Worm (Caenorhabditis elegans) whole organism, mixed stage, embryonic: ENCODE measurements around the gene C15H11.10.

Experiments used
- M03D4.4 ChIP-seq: sonication (generic microtip); optimal IDR thresholded peaks from 2 replicates; lab custom pipeline; 2017; ENCODE audit warnings: mild to moderate bottlenecking, missing genetic modification characterization, missing compliant biosample characterization
- bed-3 ChIP-seq: fragments of 200-800 bp; sonication (Bioruptor generic); optimal IDR thresholded peaks from 3 replicates; lab custom pipeline; 2018; ENCODE audit warnings: mild to moderate bottlenecking, missing genetic modification characterization, moderate library complexity, missing compliant biosample characterization
- blmp-1 ChIP-seq: fragments of 150-350 bp; optimal IDR thresholded peaks from 2 replicates; lab custom pipeline; 2014; ENCODE audit warnings: missing biosample characterization, missing genetic modification characterization
- ceh-39 ChIP-seq: fragments of 150-350 bp; optimal IDR thresholded peaks from 2 replicates; lab custom pipeline; 2014; ENCODE audit warnings: missing biosample characterization, missing genetic modification characterization
- ceh-43 ChIP-seq: fragments of 200-800 bp; sonication (Bioruptor generic); optimal IDR thresholded peaks from 2 replicates; lab custom pipeline; 2018; ENCODE audit warnings: mild to moderate bottlenecking, missing genetic modification characterization, moderate library complexity, missing compliant biosample characterization
- ceh-83 ChIP-seq: fragments of 200-800 bp; sonication (Bioruptor generic); optimal IDR thresholded peaks from 2 replicates; lab custom pipeline; 2018; ENCODE audit warnings: mild to moderate bottlenecking, missing genetic modification characterization, missing compliant biosample characterization
- ces-1 ChIP-seq: fragments of 150-350 bp; optimal IDR thresholded peaks from 2 replicates; lab custom pipeline; 2014; ENCODE audit warnings: missing biosample characterization, missing genetic modification reagents, missing genetic modification characterization
- cnd-1 ChIP-seq: fragments of 200-800 bp; sonication (Bioruptor generic); optimal IDR thresholded peaks from 2 replicates; lab custom pipeline; 2018; ENCODE audit warnings: mild to moderate bottlenecking, missing genetic modification characterization, missing compliant biosample characterization
- drap-1 ChIP-seq: fragments of 200-800 bp; sonication (Bioruptor generic); optimal IDR thresholded peaks from 3 replicates; lab custom pipeline; 2018; ENCODE audit warnings: mild to moderate bottlenecking, missing genetic modification characterization, missing compliant biosample characterization
- elt-1 ChIP-seq: sonication (generic microtip); optimal IDR thresholded peaks from 2 replicates; lab custom pipeline; 2017; ENCODE audit warnings: missing genetic modification characterization, mild to moderate bottlenecking, missing compliant biosample characterization, antibody characterized with exemption, moderate library complexity, borderline replicate concordance; ENCODE audit not compliant: insufficient read depth
- elt-3 ChIP-seq: fragments of 150-350 bp; optimal IDR thresholded peaks from 2 replicates; lab custom pipeline; 2014; ENCODE audit warnings: missing biosample characterization, missing genetic modification characterization
- flh-1 ChIP-seq: fragments of 200-800 bp; sonication (Bioruptor generic); optimal IDR thresholded peaks from 2 replicates; lab custom pipeline; 2018; ENCODE audit warnings: mild to moderate bottlenecking, missing genetic modification characterization, moderate library complexity, missing compliant biosample characterization
- ham-2 ChIP-seq: fragments of 200-800 bp; sonication (Bioruptor generic); optimal IDR thresholded peaks from 2 replicates; lab custom pipeline; 2018; ENCODE audit warnings: mild to moderate bottlenecking, missing genetic modification characterization, missing compliant biosample characterization
- hlh-1 ChIP-seq: fragments of 150-350 bp; optimal IDR thresholded peaks from 2 replicates; lab custom pipeline; 2014; ENCODE audit warnings: missing biosample characterization, missing genetic modification reagents, missing genetic modification characterization
- lin-13 ChIP-seq: fragments of 150-350 bp; optimal IDR thresholded peaks from 2 replicates; lab custom pipeline; 2014; ENCODE audit warnings: missing biosample characterization, missing genetic modification characterization
- lin-32 ChIP-seq: fragments of 200-800 bp; sonication (Bioruptor generic); optimal IDR thresholded peaks from 2 replicates; lab custom pipeline; 2018; ENCODE audit warnings: mild to moderate bottlenecking, missing genetic modification characterization, missing compliant biosample characterization
- lsy-2 ChIP-seq: fragments of 150-350 bp; optimal IDR thresholded peaks from 2 replicates; lab custom pipeline; 2014; ENCODE audit warnings: missing biosample characterization, missing genetic modification characterization
- mab-5 ChIP-seq: fragments of 150-350 bp; optimal IDR thresholded peaks from 2 replicates; lab custom pipeline; 2014; ENCODE audit warnings: missing biosample characterization, missing genetic modification characterization
- mep-1 ChIP-seq: fragments of 150-350 bp; optimal IDR thresholded peaks from 2 replicates; lab custom pipeline; 2017; ENCODE audit warnings: missing biosample characterization, missing genetic modification reagents, missing genetic modification characterization, inconsistent platforms
- mls-2 ChIP-seq: sonication (generic microtip); optimal IDR thresholded peaks from 2 replicates; lab custom pipeline; 2016; ENCODE audit warnings: mild to moderate bottlenecking, missing genetic modification characterization, moderate library complexity, missing compliant biosample characterization
- nhr-12 ChIP-seq: fragments of 150-350 bp; optimal IDR thresholded peaks from 2 replicates; lab custom pipeline; 2014; ENCODE audit warnings: missing biosample characterization, missing genetic modification characterization
- nhr-2 ChIP-seq: fragments of 150-350 bp; optimal IDR thresholded peaks from 2 replicates; lab custom pipeline; 2014; ENCODE audit warnings: missing biosample characterization, missing genetic modification characterization
- nhr-237 ChIP-seq: fragments of 150-350 bp; optimal IDR thresholded peaks from 2 replicates; lab custom pipeline; 2014; ENCODE audit warnings: missing biosample characterization, missing genetic modification characterization
- nhr-28 ChIP-seq: fragments of 150-350 bp; optimal IDR thresholded peaks from 2 replicates; lab custom pipeline; 2014; ENCODE audit warnings: missing biosample characterization, missing genetic modification characterization
- nhr-76 ChIP-seq: sonication (generic microtip); optimal IDR thresholded peaks from 2 replicates; lab custom pipeline; 2017; ENCODE audit warnings: missing biosample characterization, missing genetic modification characterization
- pha-4 ChIP-seq: fragments of 150-350 bp; optimal IDR thresholded peaks from 2 replicates; lab custom pipeline; 2018; ENCODE audit warnings: missing biosample characterization, missing genetic modification reagents, missing genetic modification characterization
- sem-2 ChIP-seq: fragments of 200-800 bp; sonication (Bioruptor generic); optimal IDR thresholded peaks from 2 replicates; lab custom pipeline; 2018; ENCODE audit warnings: mild to moderate bottlenecking, missing genetic modification characterization, missing compliant biosample characterization
- snpc-4 ChIP-seq: fragments of 150-350 bp; optimal IDR thresholded peaks from 2 replicates; lab custom pipeline; 2014; ENCODE audit warnings: missing biosample characterization, missing genetic modification characterization
- sptf-1 ChIP-seq: sonication (generic microtip); optimal IDR thresholded peaks from 2 replicates; lab custom pipeline; 2017; ENCODE audit warnings: mild to moderate bottlenecking, missing genetic modification characterization, moderate library complexity, missing compliant biosample characterization
- tbx-8 ChIP-seq: fragments of 200-800 bp; sonication (Bioruptor generic); optimal IDR thresholded peaks from 2 replicates; lab custom pipeline; 2018; ENCODE audit warnings: mild to moderate bottlenecking, missing genetic modification characterization, moderate library complexity, missing compliant biosample characterization
- unc-120 ChIP-seq: sonication (generic microtip); optimal IDR thresholded peaks from 2 replicates; lab custom pipeline; 2017; ENCODE audit warnings: missing genetic modification characterization, missing compliant biosample characterization; ENCODE audit not compliant: poor library complexity, severe bottlenecking
- unc-39 ChIP-seq: fragments of 150-350 bp; optimal IDR thresholded peaks from 2 replicates; lab custom pipeline; 2014; ENCODE audit warnings: missing biosample characterization, missing genetic modification characterization
- unc-62 ChIP-seq: fragments of 150-350 bp; optimal IDR thresholded peaks from 2 replicates; lab custom pipeline; 2014; ENCODE audit warnings: missing biosample characterization, missing genetic modification reagents, missing genetic modification characterization
- zip-8 ChIP-seq: fragments of 150-350 bp; optimal IDR thresholded peaks from 2 replicates; lab custom pipeline; 2014; ENCODE audit warnings: missing biosample characterization, missing genetic modification characterization
- ztf-11 ChIP-seq: fragments of 150-350 bp; optimal IDR thresholded peaks from 2 replicates; lab custom pipeline; 2014; ENCODE audit warnings: missing biosample characterization, missing genetic modification characterization

Gene C15H11.10

ce11 chrV:14391830-14392229 is at the start of gene C15H11.10:
Gene C15H11.10 (plus strand): TSS chrV:14392130.
- no peak for TF ChIP-seq snpc-4 (tag; lab: Kevin White, UChicago)
- TF ChIP-seq, all 35 proteins: peak for 0

ce11 chrV:14347234-14347826 is 44.6 kb upstream of the C15H11.10 start, which contains the start of gene cept-2:
Gene cept-2 (plus strand): TSS chrV:14347766.
- TF ChIP-seq sem-2 (no peak), pha-4 (tag; lab: Kevin White, UChicago) (peak; percentile 58), snpc-4 (tag; lab: Kevin White, UChicago) (no peak), hlh-1 (peak; percentile 40), lin-13 (tag; lab: Kevin White, UChicago) (peak; percentile 70), elt-3 (tag; lab: Kevin White, UChicago) (no peak), mep-1 (tag; lab: Kevin White, UChicago) (peak; percentile 97), ceh-83 (GFP tag; lab: Kevin White, UChicago) (no peak), blmp-1 (tag; lab: Kevin White, UChicago) (no peak), ceh-39 (peak; percentile 12), unc-39 (tag; lab: Kevin White, UChicago) (no peak), M03D4.4 (tag; lab: Kevin White, UChicago) (no peak), nhr-76 (no peak), lsy-2 (tag; lab: Kevin White, UChicago) (peak; percentile 84), nhr-237 (tag; lab: Kevin White, UChicago) (peak; percentile 86), sptf-1 (tag; lab: Kevin White, UChicago) (peak; percentile 56), bed-3 (GFP tag; lab: Kevin White, UChicago) (no peak), mls-2 (tag; lab: Kevin White, UChicago) (no peak), zip-8 (tag; lab: Kevin White, UChicago) (no peak), nhr-28 (tag; lab: Kevin White, UChicago) (no peak), nhr-2 (peak; percentile 8), ham-2 (GFP tag; lab: Kevin White, UChicago) (no peak), flh-1 (GFP tag; lab: Kevin White, UChicago) (no peak), ztf-11 (no peak), lin-32 (GFP tag; lab: Kevin White, UChicago) (no peak), ces-1 (no peak), nhr-12 (tag; lab: Kevin White, UChicago) (no peak), elt-1 (tag; lab: Kevin White, UChicago) (no peak), ceh-43 (no peak), drap-1 (GFP tag; lab: Kevin White, UChicago) (peak; percentile 49), unc-62 (peak; percentile 27), tbx-8 (GFP tag; lab: Kevin White, UChicago) (no peak), cnd-1 (tag; lab: Kevin White, UChicago) (peak; percentile 2), unc-120 (tag; lab: Kevin White, UChicago) (no peak), mab-5 (tag; lab: Kevin White, UChicago) (no peak)
- TF ChIP-seq, all 35 proteins: peak for 12

DNA sequence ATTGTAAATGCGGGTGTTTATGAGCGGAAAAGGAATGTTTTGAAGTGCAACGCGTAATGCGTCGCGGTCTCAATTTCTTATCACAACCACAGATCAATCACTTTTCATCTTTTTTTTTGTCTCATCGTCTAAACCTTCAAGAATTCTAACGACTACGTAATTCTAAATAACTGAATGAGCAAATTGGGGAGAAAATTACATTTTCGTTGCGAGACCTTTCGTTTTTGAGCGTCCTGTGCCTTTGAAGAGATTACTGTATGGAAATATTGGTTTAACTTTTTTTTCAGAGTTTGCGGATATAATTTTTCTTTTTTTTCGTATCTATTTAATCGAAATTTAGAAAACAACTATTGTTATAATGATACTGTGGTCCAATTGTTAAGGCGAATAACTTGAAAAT is 41.4 kb upstream of the C15H11.10 start:
- TF ChIP-seq lin-13 (tag; lab: Kevin White, UChicago) (no peak), bed-3 (GFP tag; lab: Kevin White, UChicago) (no peak), sem-2 (no peak), lin-32 (GFP tag; lab: Kevin White, UChicago) (no peak), ztf-11 (no peak), flh-1 (GFP tag; lab: Kevin White, UChicago) (no peak), ceh-43 (no peak), unc-120 (tag; lab: Kevin White, UChicago) (no peak), unc-62 (no peak), ceh-39 (no peak), ham-2 (GFP tag; lab: Kevin White, UChicago) (no peak), M03D4.4 (tag; lab: Kevin White, UChicago) (no peak), hlh-1 (no peak), mls-2 (tag; lab: Kevin White, UChicago) (no peak), pha-4 (tag; lab: Kevin White, UChicago) (no peak)
